Fruit fly (Drosophila melanogaster): ENCODE data around the gene ND-13B.

DNA sequence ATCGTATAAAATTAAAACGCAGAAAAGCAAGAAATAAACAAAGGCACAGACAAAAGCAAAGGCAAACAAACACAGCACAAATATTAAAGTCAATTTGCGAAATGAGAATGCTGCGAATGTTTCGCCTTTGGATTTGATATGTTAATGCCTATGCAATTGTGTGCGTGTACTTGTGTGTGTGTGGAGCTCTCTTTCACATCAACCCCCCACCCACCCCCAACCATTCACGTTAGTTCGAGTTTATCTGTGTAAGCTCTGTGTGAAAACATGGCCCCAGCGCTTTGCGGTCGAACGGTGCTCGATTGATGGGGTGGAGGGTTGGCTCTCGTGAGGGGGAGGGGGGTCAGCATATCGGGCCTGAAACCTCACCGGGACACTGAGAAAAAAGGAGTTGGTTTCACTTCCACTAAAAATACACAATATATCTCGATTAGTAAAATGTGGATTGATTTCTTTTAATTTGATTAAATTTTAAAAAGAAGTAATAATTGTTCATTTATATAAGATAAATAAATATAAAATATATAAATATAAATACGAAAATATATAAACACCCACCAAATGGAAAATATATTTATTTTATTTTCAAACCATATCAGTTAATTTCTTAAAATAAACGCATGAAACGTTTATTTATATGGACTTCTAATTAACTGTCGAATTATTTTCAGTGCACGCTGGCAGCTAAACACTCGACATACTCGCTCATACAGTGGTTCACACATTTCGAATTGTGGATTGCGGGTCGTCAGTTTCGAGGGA is 44.6 kb upstream of the ND-13B start:
- TF ChIP-seq Sin3A (optimal IDR thresholded peaks at IDR 0.05): no peak
- no peak for TF ChIP-seq insv (optimal IDR thresholded peaks at IDR 0.05)
- TF ChIP-seq psq (optimal IDR thresholded peaks at IDR 0.05): no peak
- no peak for TF ChIP-seq Myc (optimal IDR thresholded peaks at IDR 0.05)
- no peak for TF ChIP-seq h (optimal IDR thresholded peaks at IDR 0.05)
